Worm (Caenorhabditis elegans): ENCODE data around the gene F01D5.7.

F01D5.7 gene

ce11 chrII:14038331-14038730 lies 29.9 kb downstream of the F01D5.7 start:
- TF ChIP-seq attf-5 (GFP tag; optimal IDR thresholded peaks at IDR 0.05) (no peak), nhr-80 (tag; optimal IDR thresholded peaks at IDR 0.05) (peak; percentile 1)

- no peak for TF ChIP-seq Y53F4B.3 (GFP tag; IDR thresholded peaks at IDR 0.05)
- TF ChIP-seq rpc-1 (optimal IDR thresholded peaks at IDR 0.05) = no peak
- TF ChIP-seq rpc-1 (tag; optimal IDR thresholded peaks at IDR 0.05) = no peak
- TF ChIP-seq ceh-40 (GFP tag; IDR thresholded peaks at IDR 0.05) = no peak
- no peak for TF ChIP-seq lag-1 (GFP tag; IDR thresholded peaks at IDR 0.05)
- no peak for TF ChIP-seq K11D2.4 (GFP tag; IDR thresholded peaks at IDR 0.05)
- no peak for TF ChIP-seq rec-8 (tag; optimal IDR thresholded peaks at IDR 0.05)
- no peak for TF ChIP-seq Y53G8AR.9 (GFP tag; conservative IDR thresholded peaks at IDR 0.05)
- no peak for TF ChIP-seq madf-6 (GFP tag; IDR thresholded peaks at IDR 0.05)
- no peak for TF ChIP-seq tlf-1 (GFP tag; optimal IDR thresholded peaks at IDR 0.05)
These were observed 31.3 kb downstream of the F01D5.7 start for ce11 chrII:14039811-14040203.

- TF ChIP-seq bed-1 (GFP tag; IDR thresholded peaks at IDR 0.05) = 0 out of 2 replicates have a peak, but pooled peaks have one; percentile 7
- peak; percentile 14 for TF ChIP-seq tlf-1 (GFP tag; optimal IDR thresholded peaks at IDR 0.05)
- TF ChIP-seq zfh-2 (GFP tag; conservative IDR thresholded peaks at IDR 0.05) = peak; percentile 99
- no peak for TF ChIP-seq ztf-6 (GFP tag; IDR thresholded peaks at IDR 0.05)
- no peak for TF ChIP-seq attf-6 (GFP tag; IDR thresholded peaks at IDR 0.05)
- TF ChIP-seq bed-2 (GFP tag; IDR thresholded peaks at IDR 0.05) = peak; percentile 23; the same call in 1 of the 2 replicates
- no peak for TF ChIP-seq Y67H2A.10 (GFP tag; conservative IDR thresholded peaks at IDR 0.05)
- TF ChIP-seq atf-7 (tag; optimal IDR thresholded peaks at IDR 0.05) = peak; percentile 97
- peak; percentile 17 for TF ChIP-seq mel-28 (tag; optimal IDR thresholded peaks at IDR 0.05; ENCODE audit: borderline replicate concordance)
- TF ChIP-seq die-1 (tag; optimal IDR thresholded peaks at IDR 0.05) = peak; percentile 57
- TF ChIP-seq B0035.1 (tag; optimal IDR thresholded peaks at IDR 0.05) = peak; percentile 80
- TF ChIP-seq rpc-1 (optimal IDR thresholded peaks at IDR 0.05) = no peak
- no peak for TF ChIP-seq rpc-1 (tag; optimal IDR thresholded peaks at IDR 0.05)
- 0 out of 2 replicates have a peak, but pooled peaks have one; percentile 22 for TF ChIP-seq hsf-1 (GFP tag; IDR thresholded peaks at IDR 0.05)
- no peak for TF ChIP-seq mes-4 (tag; optimal IDR thresholded peaks at IDR 0.05)
- no peak for TF ChIP-seq dpff-1 (tag; optimal IDR thresholded peaks at IDR 0.05)
- TF ChIP-seq pha-4 (tag; optimal IDR thresholded peaks at IDR 0.05) = peak; percentile 33
- TF ChIP-seq egl-44 (GFP tag; IDR thresholded peaks at IDR 0.05) = 0 out of 2 replicates have a peak, but pooled peaks have one; percentile 76
- no peak for TF ChIP-seq ceh-40 (GFP tag; IDR thresholded peaks at IDR 0.05)
- TF ChIP-seq ztf-26 (tag; optimal IDR thresholded peaks at IDR 0.05) = peak; percentile 92
- TF ChIP-seq snpc-4 (GFP tag; optimal IDR thresholded peaks at IDR 0.05) = peak; percentile 25
- TF ChIP-seq snpc-4 (tag; optimal IDR thresholded peaks at IDR 0.05) = peak in 3 of 4 experiments; percentile 71 to 87 (median 85)
- TF ChIP-seq aptf-3 (GFP tag; IDR thresholded peaks at IDR 0.05) = no peak
- TF ChIP-seq ceh-79 (tag; optimal IDR thresholded peaks at IDR 0.05) = peak; percentile 43
- TF ChIP-seq efl-1 (GFP tag; optimal IDR thresholded peaks at IDR 0.05) = no peak
- TF ChIP-seq snpc-3.4 (tag; optimal IDR thresholded peaks at IDR 0.05) = no peak
- TF ChIP-seq F23B12.7 (tag; optimal IDR thresholded peaks at IDR 0.05; ENCODE audit: insufficient read depth) = peak; percentile 20
- peak; percentile 48 for TF ChIP-seq lin-54 (GFP tag; optimal IDR thresholded peaks at IDR 0.05)
- TF ChIP-seq F33H1.4 (GFP tag; IDR thresholded peaks at IDR 0.05) = no peak
- TF ChIP-seq K11D2.4 (GFP tag; IDR thresholded peaks at IDR 0.05) = peak; percentile 94
- no peak for TF ChIP-seq sea-2 (GFP tag; IDR thresholded peaks at IDR 0.05)
- no peak for TF ChIP-seq madf-3 (GFP tag; IDR thresholded peaks at IDR 0.05)
- TF ChIP-seq F57C9.4 (tag; optimal IDR thresholded peaks at IDR 0.05) = peak; percentile 47
- no peak for TF ChIP-seq F49E8.2 (tag; optimal IDR thresholded peaks at IDR 0.05; ENCODE audit: insufficient read depth)
- no peak for TF ChIP-seq madf-8 (GFP tag; conservative IDR thresholded peaks at IDR 0.05)
- TF ChIP-seq unc-130 (GFP tag; optimal IDR thresholded peaks at IDR 0.05) = no peak
- TF ChIP-seq let-607 (tag; optimal IDR thresholded peaks at IDR 0.05) = peak; percentile 17 to 81
These were observed 31.9 kb downstream of the F01D5.7 start for ce11 chrII:14040204-14040842.

Measured in whole organism, young adult.